Worm (Caenorhabditis elegans): ENCODE data around the gene dss-1.

DNA sequence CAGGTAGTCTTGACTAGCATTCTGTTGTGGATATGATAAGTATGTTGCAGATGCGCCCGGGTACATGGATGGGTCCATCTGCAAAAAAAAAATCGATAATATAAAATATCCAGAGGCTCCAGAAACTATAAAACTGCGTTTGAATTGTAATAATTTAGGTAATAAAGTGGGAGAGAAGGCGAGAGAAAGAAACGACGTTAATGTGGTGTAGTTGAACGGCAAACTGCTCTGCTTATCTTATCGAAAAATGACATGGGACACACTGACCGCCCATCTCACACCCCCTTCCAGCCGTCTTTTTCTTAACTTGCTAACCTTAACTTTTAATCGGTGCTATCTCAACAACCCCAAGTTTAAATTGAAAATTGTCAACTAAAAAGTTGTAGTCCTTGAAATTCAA lies 25.9 kb upstream of the dss-1 start:
- TF ChIP-seq nhr-12 (tag; optimal IDR thresholded peaks at IDR 0.05) (no peak), snpc-4 (tag; optimal IDR thresholded peaks at IDR 0.05) (no peak), nhr-76 (tag; optimal IDR thresholded peaks at IDR 0.05) (no peak), elt-1 (tag; optimal IDR thresholded peaks at IDR 0.05; ENCODE audit: borderline replicate concordance, insufficient read depth) (no peak), ceh-39 (tag; optimal IDR thresholded peaks at IDR 0.05) (no peak), lin-13 (tag; optimal IDR thresholded peaks at IDR 0.05) (no peak), unc-39 (tag; optimal IDR thresholded peaks at IDR 0.05) (no peak), flh-1 (GFP tag; optimal IDR thresholded peaks at IDR 0.05) (no peak), nhr-28 (tag; optimal IDR thresholded peaks at IDR 0.05) (no peak)

Measured in whole organism, mixed stage, embryonic.